Worm (Caenorhabditis elegans) whole organism, young adult: Measurements from ENCODE around the gene myo-3.

ENCODE experiments used
- B0035.1 ChIP-seq: sonication (generic microtip); optimal IDR thresholded peaks from 2 replicates; lab custom pipeline; 2016; ENCODE audit warnings: missing genetic modification characterization, mild to moderate bottlenecking, missing compliant biosample characterization, missing genotype, missing genetic modification reagents
- F23B12.7 ChIP-seq: sonication (generic microtip); optimal IDR thresholded peaks from 2 replicates; lab custom pipeline; 2017; ENCODE audit warnings: missing genetic modification characterization, mild to moderate bottlenecking, missing compliant biosample characterization, antibody characterized with exemption, moderate library complexity; ENCODE audit not compliant: insufficient read depth
- F33H1.4 ChIP-seq: fragments of 200-800 bp; sonication (Bioruptor generic); IDR thresholded peaks from 2 replicates; pipeline ENCODE4 v1.3.6; 2022; ENCODE audit warnings: missing genetic modification reagents, missing genetic modification characterization, missing compliant biosample characterization
- F37B4.10 ChIP-seq: fragments of 200-800 bp; sonication (Bioruptor generic); IDR thresholded peaks from 2 replicates; pipeline ENCODE4 v1.3.6; 2022; ENCODE audit warnings: missing genetic modification characterization, missing compliant biosample characterization
- F52B5.7 ChIP-seq: sonication (generic microtip); optimal IDR thresholded peaks from 2 replicates; lab custom pipeline; 2016; ENCODE audit warnings: mild to moderate bottlenecking, missing genetic modification characterization, missing compliant biosample characterization
- F57C9.4 ChIP-seq: sonication (generic microtip); optimal IDR thresholded peaks from 2 replicates; lab custom pipeline; 2017; ENCODE audit warnings: mild to moderate bottlenecking, missing genetic modification characterization, missing compliant biosample characterization
- K12H6.12 ChIP-seq: fragments of 200-800 bp; sonication (Bioruptor generic); optimal IDR thresholded peaks from 2 replicates; lab custom pipeline; 2018; ENCODE audit warnings: mild to moderate bottlenecking, missing genetic modification characterization, missing compliant biosample characterization
- T26A5.8 ChIP-seq: sonication (generic microtip); optimal IDR thresholded peaks from 2 replicates; lab custom pipeline; 2016; ENCODE audit warnings: missing genetic modification characterization, missing compliant biosample characterization
- Y53G8AR.9 ChIP-seq: fragments of 200-800 bp; sonication (Bioruptor generic); conservative IDR thresholded peaks from 2 replicates; pipeline ENCODE4 v1.3.6; 2022; ENCODE audit warnings: missing genetic modification reagents, missing genetic modification characterization, missing compliant biosample characterization
- Y56A3A.18 ChIP-seq: fragments of 200-800 bp; sonication (Bioruptor generic); IDR thresholded peaks from 2 replicates; pipeline ENCODE4 v1.3.6; 2022; ENCODE audit warnings: missing genetic modification reagents, missing genetic modification characterization, missing compliant biosample characterization
- Y79H2A.3 ChIP-seq: fragments of 200-800 bp; sonication (Bioruptor generic); conservative IDR thresholded peaks from 2 replicates; pipeline ENCODE4 v1.3.6; 2022; ENCODE audit warnings: missing genetic modification reagents, missing genetic modification characterization, missing compliant biosample characterization
- Y95B8A.8 ChIP-seq: fragments of 200-800 bp; sonication (Bioruptor generic); IDR thresholded peaks from 2 replicates; pipeline ENCODE4 v1.3.6; 2022; ENCODE audit warnings: missing genetic modification reagents, missing genetic modification characterization, missing compliant biosample characterization
- ZK185.1 ChIP-seq: sonication (generic microtip); optimal IDR thresholded peaks from 2 replicates; lab custom pipeline; 2016; ENCODE audit warnings: mild to moderate bottlenecking, missing genetic modification characterization, missing compliant biosample characterization; ENCODE audit not compliant: poor library complexity, severe bottlenecking
- aptf-3 ChIP-seq: fragments of 200-800 bp; sonication (Bioruptor generic); IDR thresholded peaks from 2 replicates; pipeline ENCODE4 v1.3.6; 2022; ENCODE audit warnings: missing genetic modification characterization, missing compliant biosample characterization
- athp-1 ChIP-seq: sonication (generic microtip); optimal IDR thresholded peaks from 2 replicates; lab custom pipeline; 2017; ENCODE audit warnings: mild to moderate bottlenecking, missing genetic modification characterization, missing compliant biosample characterization
- cebp-1 ChIP-seq, 2 experiments: fragments of 200-800 bp in 1 of 2; sonication (Bioruptor generic) in 1 of 2; sonication (generic microtip) in 1 of 2; IDR thresholded peaks in 1 of 2; optimal IDR thresholded peaks in 1 of 2; 2 replicates each; pipeline versions ENCODE4 v1.3.6 to Lab custom; 2017 to 2022; ENCODE audit warnings: missing compliant biosample characterization in 2 of 2, missing genetic modification characterization in 2 of 2, mild to moderate bottlenecking in 1 of 2, missing genetic modification reagents in 1 of 2, moderate library complexity in 1 of 2
- dox-1 ChIP-seq: fragments of 200-800 bp; sonication (Bioruptor generic); IDR thresholded peaks from 2 replicates; pipeline ENCODE4 v1.3.6; 2022; ENCODE audit warnings: missing genetic modification reagents, missing genetic modification characterization, missing compliant biosample characterization
- egrh-3 ChIP-seq: fragments of 200-800 bp; sonication (Bioruptor generic); IDR thresholded peaks from 2 replicates; pipeline ENCODE4 v1.3.6; 2022; ENCODE audit warnings: missing genetic modification reagents, missing genetic modification characterization, missing compliant biosample characterization
- ets-4 ChIP-seq: fragments of 200-800 bp; sonication (Bioruptor generic); optimal IDR thresholded peaks from 2 replicates; lab custom pipeline; 2018; ENCODE audit warnings: mild to moderate bottlenecking, missing genetic modification characterization, missing compliant biosample characterization
- him-1 ChIP-seq: sonication (generic microtip); optimal IDR thresholded peaks from 2 replicates; lab custom pipeline; 2016; ENCODE audit warnings: missing genotype, missing genetic modification reagents, missing genetic modification characterization, missing compliant biosample characterization
- hlh-12 ChIP-seq: sonication (generic microtip); optimal IDR thresholded peaks from 2 replicates; lab custom pipeline; 2016; ENCODE audit warnings: missing genetic modification characterization, missing compliant biosample characterization
- hlh-26 ChIP-seq: fragments of 200-800 bp; sonication (Bioruptor generic); conservative IDR thresholded peaks from 2 replicates; pipeline ENCODE4 v1.3.6; 2022; ENCODE audit warnings: missing genetic modification reagents, missing genetic modification characterization, missing compliant biosample characterization
- hmg-1.2 ChIP-seq: fragments of 200-800 bp; sonication (Bioruptor generic); IDR thresholded peaks from 2 replicates; pipeline ENCODE4 v1.3.6; 2022; ENCODE audit warnings: missing genetic modification reagents, missing genetic modification characterization, missing compliant biosample characterization
- hrde-1 ChIP-seq: sonication (generic microtip); optimal IDR thresholded peaks from 2 replicates; lab custom pipeline; 2016; ENCODE audit warnings: missing genetic modification characterization, mild to moderate bottlenecking, missing compliant biosample characterization, moderate library complexity, missing genotype, missing genetic modification reagents, borderline replicate concordance
- lin-35 ChIP-seq, 3 experiments: fragments of 150-350 bp in 2 of 3; sonication (generic microtip) in 1 of 3; optimal IDR thresholded peaks; 2 replicates each; lab custom pipeline; 2014 to 2018; ENCODE audit warnings: missing biosample characterization in 3 of 3, missing genetic modification characterization in 3 of 3, missing genetic modification reagents in 3 of 3
- lir-1 ChIP-seq: fragments of 200-800 bp; sonication (Bioruptor generic); conservative IDR thresholded peaks from 2 replicates; pipeline ENCODE4 v1.3.6; 2022; ENCODE audit warnings: missing genetic modification reagents, missing genetic modification characterization, missing compliant biosample characterization
- madf-3 ChIP-seq: fragments of 200-800 bp; sonication (Bioruptor generic); IDR thresholded peaks from 2 replicates; pipeline ENCODE4 v1.3.6; 2022; ENCODE audit warnings: missing genetic modification reagents, missing genetic modification characterization, missing compliant biosample characterization
- madf-6 ChIP-seq: fragments of 200-800 bp; sonication (Bioruptor generic); IDR thresholded peaks from 2 replicates; pipeline ENCODE4 v1.3.6; 2022; ENCODE audit warnings: missing genetic modification reagents, missing genetic modification characterization, missing compliant biosample characterization
- mel-28 ChIP-seq: sonication (generic microtip); optimal IDR thresholded peaks from 2 replicates; lab custom pipeline; 2016; ENCODE audit warnings: borderline replicate concordance, mild to moderate bottlenecking, missing genetic modification characterization, missing compliant biosample characterization
- mes-4 ChIP-seq: sonication (generic microtip); optimal IDR thresholded peaks from 2 replicates; lab custom pipeline; 2016; ENCODE audit warnings: missing genotype, missing genetic modification characterization, missing compliant biosample characterization
- nhr-90 ChIP-seq: sonication (generic microtip); optimal IDR thresholded peaks from 2 replicates; lab custom pipeline; 2016; ENCODE audit warnings: missing genotype, mild to moderate bottlenecking, missing genetic modification characterization, missing compliant biosample characterization
- sdz-38 ChIP-seq: sonication (generic microtip); optimal IDR thresholded peaks from 2 replicates; lab custom pipeline; 2016; ENCODE audit warnings: missing genotype, missing genetic modification characterization, missing compliant biosample characterization
- snpc-4 ChIP-seq, 5 experiments: fragments of 150-350 bp in 1 of 5; sonication (generic microtip) in 4 of 5; optimal IDR thresholded peaks; 2 replicates each; lab custom pipeline; 2014 to 2018; ENCODE audit warnings: missing genetic modification characterization in 5 of 5, missing biosample characterization in 3 of 5, antibody characterized with exemption in 2 of 5, mild to moderate bottlenecking in 2 of 5, missing compliant biosample characterization in 2 of 5, missing genotype in 2 of 5, moderate library complexity in 2 of 5, missing genetic modification reagents in 1 of 5
- xnd-1 ChIP-seq: sonication (generic microtip); optimal IDR thresholded peaks from 2 replicates; lab custom pipeline; 2016; ENCODE audit warnings: missing genotype, missing genetic modification reagents, missing genetic modification characterization, missing compliant biosample characterization
- zfh-2 ChIP-seq: fragments of 200-800 bp; sonication (Bioruptor generic); conservative IDR thresholded peaks from 2 replicates; pipeline ENCODE4 v1.3.6; 2022; ENCODE audit warnings: missing genetic modification reagents, missing genetic modification characterization, missing compliant biosample characterization
- ztf-18 ChIP-seq: sonication (generic microtip); optimal IDR thresholded peaks from 2 replicates; lab custom pipeline; 2016; ENCODE audit warnings: missing genotype, mild to moderate bottlenecking, missing genetic modification characterization, missing compliant biosample characterization
- ztf-3 ChIP-seq: fragments of 200-800 bp; sonication (Bioruptor generic); optimal IDR thresholded peaks from 2 replicates; lab custom pipeline; 2018; ENCODE audit warnings: mild to moderate bottlenecking, missing genetic modification characterization, missing compliant biosample characterization

myo-3 gene

ce11 chrV:12196659-12197058, 37.5 kb downstream of the myo-3 start:
- TF ChIP-seq snpc-4 (GFP tag; optimal IDR thresholded peaks at IDR 0.05; lab: Kevin White, UChicago) (no peak), snpc-4 (tag; optimal IDR thresholded peaks at IDR 0.05; lab: Kevin White, UChicago) (no peak), sdz-38 (tag; lab: Kevin White, UChicago) (no peak), xnd-1 (no peak), zfh-2 (GFP tag; lab: Robert Waterston, UW) (no peak), hrde-1 (tag; lab: Kevin White, UChicago) (no peak), madf-3 (GFP tag; lab: Robert Waterston, UW) (no peak), hmg-1.2 (no peak), F52B5.7 (tag; lab: Kevin White, UChicago) (no peak), K12H6.12 (no peak), B0035.1 (tag; lab: Kevin White, UChicago) (no peak), Y79H2A.3 (GFP tag; lab: Robert Waterston, UW) (no peak), F23B12.7 (tag; lab: Kevin White, UChicago) (no peak), ets-4 (no peak), mes-4 (tag; lab: Kevin White, UChicago) (no peak), cebp-1 (GFP tag; IDR thresholded peaks at IDR 0.05; lab: Robert Waterston, UW) (no peak), cebp-1 (tag; optimal IDR thresholded peaks at IDR 0.05; lab: Kevin White, UChicago) (no peak), lir-1 (GFP tag; lab: Robert Waterston, UW) (no peak), egrh-3 (GFP tag; lab: Robert Waterston, UW) (no peak)

ce11 chrV:12195845-12196244, 38.3 kb downstream of the myo-3 start, which contains the start of gene ZK836.3:
ZK836.3 (minus strand) TSS chrV:12195945.
- TF ChIP-seq hlh-26 (GFP tag; lab: Robert Waterston, UW), result no peak
- TF ChIP-seq dox-1 (GFP tag; lab: Robert Waterston, UW), result no peak
- no peak for TF ChIP-seq athp-1 (tag; lab: Kevin White, UChicago)
- TF ChIP-seq ztf-3 (GFP tag; lab: Kevin White, UChicago), result no peak
- no peak for TF ChIP-seq ZK185.1 (tag; lab: Kevin White, UChicago)
- TF ChIP-seq T26A5.8 (tag; lab: Kevin White, UChicago), result no peak
- TF ChIP-seq F33H1.4 (GFP tag; lab: Robert Waterston, UW), result no peak
- TF ChIP-seq mel-28, result no peak
- no peak for TF ChIP-seq hlh-12 (tag; lab: Kevin White, UChicago)
- TF ChIP-seq F57C9.4 (tag; lab: Kevin White, UChicago), result no peak
- no peak for TF ChIP-seq F37B4.10 (GFP tag; lab: Robert Waterston, UW)
- no peak for TF ChIP-seq ztf-18 (tag; lab: Kevin White, UChicago)
- no peak for TF ChIP-seq nhr-90 (tag; lab: Kevin White, UChicago)
- TF ChIP-seq lin-35 (GFP tag; optimal IDR thresholded peaks at IDR 0.05; lab: Kevin White, UChicago), result no peak

ce11 chrV:12194275-12194674, 39.9 kb downstream of the myo-3 start, which contains the start of gene ogdh-2:
ogdh-2 (plus strand) TSS chrV:12194507.
- TF ChIP-seq aptf-3 (no peak), Y53G8AR.9 (GFP tag; lab: Robert Waterston, UW) (0 out of 2 replicates have a peak, but pooled peaks have one; percentile 14), him-1 (tag; lab: Kevin White, UChicago) (no peak), madf-6 (GFP tag; lab: Robert Waterston, UW) (no peak; the same call in 1 of the 2 replicates), hlh-26 (GFP tag; lab: Robert Waterston, UW) (no peak), Y56A3A.18 (no peak), Y95B8A.8 (GFP tag; lab: Robert Waterston, UW) (0 out of 2 replicates have a peak, but pooled peaks have one; percentile 7)
